Worm (Caenorhabditis elegans) whole organism, late embryonic: ENCODE measurements around the gene F08D12.15.

Experiments used
- Y22D7AL.16 ChIP-seq: sonication (generic microtip); optimal IDR thresholded peaks from 2 replicates; lab custom pipeline; 2016; ENCODE audit warnings: missing genetic modification characterization, missing compliant biosample characterization
- ama-1 ChIP-seq: fragments of 150-350 bp; optimal IDR thresholded peaks from 2 replicates; lab custom pipeline; 2014
- ceh-34 ChIP-seq: sonication (generic microtip); optimal IDR thresholded peaks from 2 replicates; lab custom pipeline; 2016; ENCODE audit warnings: mild to moderate bottlenecking, missing genetic modification characterization, missing compliant biosample characterization
- dmd-4 ChIP-seq: sonication (generic microtip); optimal IDR thresholded peaks from 2 replicates; lab custom pipeline; 2016; ENCODE audit warnings: borderline replicate concordance, missing genetic modification characterization, missing compliant biosample characterization
- lin-11 ChIP-seq: fragments of 200-800 bp; sonication (Bioruptor generic); optimal IDR thresholded peaks from 2 replicates; lab custom pipeline; 2018; ENCODE audit warnings: mild to moderate bottlenecking, missing genetic modification characterization, missing compliant biosample characterization
- nhr-11 ChIP-seq: fragments of 150-350 bp; optimal IDR thresholded peaks from 2 replicates; lab custom pipeline; 2014; ENCODE audit warnings: missing biosample characterization, missing genetic modification characterization
- pha-4 ChIP-seq: fragments of 150-350 bp; optimal IDR thresholded peaks from 2 replicates; lab custom pipeline; 2018; ENCODE audit warnings: missing biosample characterization, missing genetic modification reagents, missing genetic modification characterization
- ttx-3 ChIP-seq: sonication (generic microtip); optimal IDR thresholded peaks from 2 replicates; lab custom pipeline; 2016; ENCODE audit warnings: missing genetic modification reagents, missing genetic modification characterization, missing compliant biosample characterization
- unc-86 ChIP-seq: sonication (generic microtip); optimal IDR thresholded peaks from 2 replicates; lab custom pipeline; 2016; ENCODE audit warnings: missing genetic modification characterization, missing compliant biosample characterization

DNA sequence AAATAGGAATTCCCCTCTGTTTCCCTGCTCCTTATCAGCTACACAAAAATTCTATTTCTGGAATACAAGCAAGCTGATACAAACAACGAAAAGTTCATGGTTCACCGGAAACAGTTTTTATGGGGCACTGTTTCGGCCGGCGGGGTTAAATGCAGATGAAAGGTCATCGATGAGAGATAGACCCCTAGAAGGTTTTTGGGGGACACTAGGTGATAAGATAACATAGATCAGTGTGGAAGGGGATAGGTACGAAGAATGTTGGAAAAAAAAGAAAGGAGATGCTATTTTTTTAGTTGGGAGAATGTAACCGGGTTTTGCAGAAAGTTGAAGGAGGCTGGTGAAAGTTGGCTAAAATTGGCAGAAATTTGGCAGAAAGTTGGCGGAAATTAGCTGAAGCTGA lies 39.1 kb downstream of the F08D12.15 start:
- TF ChIP-seq nhr-11 (tag; lab: Kevin White, UChicago) (no peak), unc-86 (no peak), Y22D7AL.16 (tag; lab: Kevin White, UChicago) (no peak), ttx-3 (no peak), dmd-4 (tag; lab: Kevin White, UChicago) (no peak), pha-4 (tag; lab: Kevin White, UChicago) (no peak), ama-1 (no peak), ceh-34 (tag; lab: Kevin White, UChicago) (no peak), lin-11 (no peak)
